Worm (Caenorhabditis elegans) whole organism, early embryonic: ENCODE data around the gene otpl-3.

Experiments
- B0310.2 ChIP-seq: sonication (generic microtip); optimal IDR thresholded peaks from 2 replicates; lab custom pipeline; 2016; ENCODE audit warnings: mild to moderate bottlenecking, missing genetic modification characterization, missing compliant biosample characterization
- F13C5.2 ChIP-seq: sonication (generic microtip); optimal IDR thresholded peaks from 2 replicates; lab custom pipeline; 2017; ENCODE audit warnings: mild to moderate bottlenecking, missing genetic modification characterization, inconsistent platforms, missing compliant biosample characterization
- aly-1 ChIP-seq: sonication (generic microtip); optimal IDR thresholded peaks from 2 replicates; lab custom pipeline; 2016; ENCODE audit warnings: missing genetic modification characterization, missing compliant biosample characterization
- ama-1 ChIP-seq: fragments of 150-350 bp; optimal IDR thresholded peaks from 2 replicates; lab custom pipeline; 2014
- ceh-13 ChIP-seq: fragments of 200-800 bp; sonication (Bioruptor generic); optimal IDR thresholded peaks from 2 replicates; lab custom pipeline; 2018; ENCODE audit warnings: mild to moderate bottlenecking, missing genetic modification characterization, missing compliant biosample characterization
- ceh-36 ChIP-seq: sonication (generic microtip); optimal IDR thresholded peaks from 2 replicates; lab custom pipeline; 2016; ENCODE audit warnings: missing genetic modification characterization, inconsistent platforms, missing compliant biosample characterization
- ets-7 ChIP-seq: sonication (generic microtip); optimal IDR thresholded peaks from 2 replicates; lab custom pipeline; 2016; ENCODE audit warnings: missing genotype, missing genetic modification characterization, missing compliant biosample characterization
- flt-1 ChIP-seq: fragments of 200-800 bp; sonication (Bioruptor generic); IDR thresholded peaks from 2 replicates; pipeline ENCODE4 v1.3.6; 2022; ENCODE audit warnings: missing genetic modification characterization, missing compliant biosample characterization
- hmbx-1 ChIP-seq: sonication (generic microtip); optimal IDR thresholded peaks from 2 replicates; lab custom pipeline; 2016; ENCODE audit warnings: mild to moderate bottlenecking, missing genetic modification characterization, missing compliant biosample characterization
- hmg-4 ChIP-seq: fragments of 200-800 bp; sonication (Bioruptor generic); optimal IDR thresholded peaks from 2 replicates; lab custom pipeline; 2018; ENCODE audit warnings: mild to moderate bottlenecking, missing genetic modification characterization, missing compliant biosample characterization
- hnd-1 ChIP-seq: sonication (generic microtip); optimal IDR thresholded peaks from 2 replicates; lab custom pipeline; 2016; ENCODE audit warnings: missing genetic modification characterization, missing compliant biosample characterization
- pes-1 ChIP-seq: fragments of 200-800 bp; sonication (Bioruptor generic); IDR thresholded peaks from 2 replicates; pipeline ENCODE4 v1.3.6; 2022; ENCODE audit warnings: missing genetic modification reagents, missing genetic modification characterization, missing compliant biosample characterization
- scrt-1 ChIP-seq: fragments of 200-800 bp; sonication (Bioruptor generic); IDR thresholded peaks from 2 replicates; pipeline ENCODE4 v1.3.6; 2022; ENCODE audit warnings: missing genetic modification characterization, missing compliant biosample characterization
- sea-1 ChIP-seq: fragments of 200-800 bp; sonication (Bioruptor generic); conservative IDR thresholded peaks from 2 replicates; pipeline ENCODE4 v1.3.6; 2022; ENCODE audit warnings: missing genetic modification characterization, missing compliant biosample characterization
- tbx-11 ChIP-seq: fragments of 200-800 bp; sonication (Bioruptor generic); IDR thresholded peaks from 2 replicates; pipeline ENCODE4 v1.3.6; 2022; ENCODE audit warnings: missing genetic modification characterization, missing compliant biosample characterization
- tbx-37 ChIP-seq: fragments of 200-800 bp; sonication (Bioruptor generic); conservative IDR thresholded peaks from 2 replicates; pipeline ENCODE4 v1.3.6; 2022; ENCODE audit warnings: missing genetic modification reagents, missing genetic modification characterization, missing compliant biosample characterization
- tra-4 ChIP-seq: sonication (generic microtip); optimal IDR thresholded peaks from 2 replicates; lab custom pipeline; 2017; ENCODE audit warnings: missing genetic modification characterization, missing compliant biosample characterization

otpl-3 gene

DNA sequence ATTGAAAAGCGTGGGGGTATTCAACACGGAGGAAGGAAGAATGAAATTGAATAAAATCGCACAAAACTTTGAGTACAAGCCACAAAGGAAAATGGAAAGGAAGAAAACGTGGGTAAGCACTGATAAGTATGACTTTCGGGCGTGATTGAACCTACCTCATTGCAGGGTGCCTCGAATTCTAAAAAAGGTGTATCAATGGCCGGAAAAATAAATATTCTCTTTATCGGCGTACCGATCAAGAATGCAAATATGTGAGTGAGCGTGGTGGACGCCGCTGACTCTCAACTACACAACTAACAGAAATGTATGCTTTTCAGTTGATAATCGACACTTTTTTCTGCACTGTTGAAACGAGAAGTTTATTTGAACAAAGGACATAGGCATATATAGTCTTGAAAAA is at the start of gene otpl-3:
Gene otpl-3 (minus strand): TSS at position 304 of the 400 bp plus-strand sequence.
- TF ChIP-seq hmbx-1 (tag; lab: Kevin White, UChicago), result no peak
- no peak for TF ChIP-seq ceh-36 (tag; lab: Kevin White, UChicago)
- no peak for TF ChIP-seq sea-1
- TF ChIP-seq ets-7, result no peak
- TF ChIP-seq pes-1, result no peak
- TF ChIP-seq ceh-13 (GFP tag; lab: Kevin White, UChicago), result no peak
- TF ChIP-seq hnd-1 (tag; lab: Kevin White, UChicago), result no peak

DNA sequence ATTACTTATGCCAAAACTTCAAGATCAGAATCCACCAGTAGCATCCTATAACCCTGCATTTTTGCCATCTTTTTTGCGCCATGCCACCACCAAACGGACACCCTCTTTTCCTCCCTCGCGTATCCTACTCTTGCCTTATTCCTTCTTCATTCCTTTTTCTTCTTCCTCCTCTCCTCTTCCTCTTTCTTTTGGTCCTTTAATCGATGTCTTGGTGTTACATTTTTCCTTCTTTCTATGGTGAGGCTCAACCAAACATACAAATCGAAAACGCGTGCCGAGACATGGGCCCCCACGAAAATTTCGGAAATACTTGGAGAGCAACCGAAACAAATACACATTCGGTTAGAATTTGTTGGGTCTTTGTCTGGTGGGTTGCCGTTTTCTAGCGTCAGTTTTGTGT is 46.7 kb upstream of the otpl-3 start:
- TF ChIP-seq sea-1, result no peak
- no peak for TF ChIP-seq ama-1 (lab: Kevin White, UChicago)
- TF ChIP-seq B0310.2, result no peak
- no peak for TF ChIP-seq flt-1 (GFP tag; lab: Robert Waterston, UW)

DNA sequence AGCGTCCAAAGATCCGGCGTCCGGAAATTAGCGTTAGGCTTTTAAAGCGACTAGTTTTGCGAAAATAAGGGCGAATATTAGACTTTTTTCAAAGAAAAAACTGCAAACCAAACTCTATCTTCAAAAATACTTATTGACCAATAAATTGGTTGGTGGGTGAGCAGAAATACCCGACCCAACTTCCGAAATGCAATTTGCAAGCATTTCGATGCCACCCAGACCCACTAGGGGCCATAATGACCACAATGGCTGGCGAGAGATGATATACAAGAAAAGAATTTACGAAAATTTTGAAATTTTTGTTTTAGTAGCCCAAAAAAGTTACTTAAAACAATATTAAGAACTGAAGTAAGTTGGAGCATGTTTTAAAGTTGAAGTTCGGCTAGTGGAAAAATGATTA is 45.6 kb upstream of the otpl-3 start:
- no peak for TF ChIP-seq B0310.2
- TF ChIP-seq hnd-1 (tag; lab: Kevin White, UChicago), result no peak
- no peak for TF ChIP-seq ceh-36 (tag; lab: Kevin White, UChicago)
- TF ChIP-seq flt-1 (GFP tag; lab: Robert Waterston, UW), result no peak
- TF ChIP-seq ceh-13 (GFP tag; lab: Kevin White, UChicago), result no peak
- TF ChIP-seq ama-1 (lab: Kevin White, UChicago), result no peak
- no peak for TF ChIP-seq pes-1
- no peak for TF ChIP-seq tbx-11
- TF ChIP-seq sea-1, result no peak
- no peak for TF ChIP-seq hmg-4 (GFP tag; lab: Kevin White, UChicago)

DNA sequence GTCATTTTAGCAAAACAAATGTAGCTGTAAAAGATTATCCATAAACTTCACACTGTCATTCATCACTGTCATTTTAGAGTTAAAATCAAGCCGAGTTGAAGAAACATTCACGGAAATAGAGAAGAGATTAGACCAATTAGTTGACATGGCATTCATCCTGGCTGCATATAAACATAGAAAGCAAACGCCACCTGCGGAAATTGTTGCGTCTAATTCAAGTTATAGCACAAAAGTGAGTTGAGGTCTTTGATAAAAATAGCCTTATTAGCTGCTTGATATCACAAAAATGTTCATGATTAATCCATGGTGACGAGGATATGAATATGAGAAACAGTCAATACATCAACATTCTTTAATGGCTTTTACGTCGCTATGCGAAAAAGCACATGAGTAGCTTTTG is 44.0 kb upstream of the otpl-3 start:
- TF ChIP-seq aly-1 (tag; lab: Kevin White, UChicago) (no peak), hnd-1 (tag; lab: Kevin White, UChicago) (no peak), tbx-37 (no peak), ets-7 (no peak), flt-1 (GFP tag; lab: Robert Waterston, UW) (no peak), ama-1 (lab: Kevin White, UChicago) (no peak)

DNA sequence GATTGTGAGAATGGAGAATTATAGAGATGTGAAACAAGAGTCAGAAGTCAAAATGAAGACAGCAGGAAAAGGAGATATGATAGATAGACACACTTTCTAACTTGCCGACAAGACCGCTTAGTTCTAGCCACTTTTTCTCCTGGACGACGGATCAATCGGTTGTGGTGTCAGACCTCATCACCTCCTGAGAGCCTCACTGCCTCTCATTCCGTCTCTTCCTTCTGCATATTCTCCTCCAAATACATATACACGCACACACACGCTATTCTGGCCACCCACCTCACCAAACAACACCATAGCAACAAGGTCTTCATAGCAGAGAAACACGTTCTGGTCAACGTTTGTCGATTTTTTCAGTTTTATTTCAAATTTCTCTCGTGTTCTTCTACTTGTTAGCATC is 42.5 kb upstream of the otpl-3 start, which contains the start of gene F01E11.3:
Gene F01E11.3 (plus strand): TSS at position 301 of the 400 bp plus-strand sequence.
- no peak for TF ChIP-seq ceh-36 (tag; lab: Kevin White, UChicago)
- no peak for TF ChIP-seq aly-1 (tag; lab: Kevin White, UChicago)
- TF ChIP-seq flt-1 (GFP tag; lab: Robert Waterston, UW), result no peak
- no peak for TF ChIP-seq ceh-13 (GFP tag; lab: Kevin White, UChicago)
- no peak for TF ChIP-seq F13C5.2
- TF ChIP-seq hnd-1 (tag; lab: Kevin White, UChicago), result no peak
- TF ChIP-seq tra-4 (tag; lab: Kevin White, UChicago), result no peak
- no peak for TF ChIP-seq tbx-37
- TF ChIP-seq scrt-1 (GFP tag; lab: Robert Waterston, UW), result no peak
- no peak for TF ChIP-seq hmg-4 (GFP tag; lab: Kevin White, UChicago)
- no peak for TF ChIP-seq pes-1
- TF ChIP-seq hmbx-1 (tag; lab: Kevin White, UChicago), result no peak

DNA sequence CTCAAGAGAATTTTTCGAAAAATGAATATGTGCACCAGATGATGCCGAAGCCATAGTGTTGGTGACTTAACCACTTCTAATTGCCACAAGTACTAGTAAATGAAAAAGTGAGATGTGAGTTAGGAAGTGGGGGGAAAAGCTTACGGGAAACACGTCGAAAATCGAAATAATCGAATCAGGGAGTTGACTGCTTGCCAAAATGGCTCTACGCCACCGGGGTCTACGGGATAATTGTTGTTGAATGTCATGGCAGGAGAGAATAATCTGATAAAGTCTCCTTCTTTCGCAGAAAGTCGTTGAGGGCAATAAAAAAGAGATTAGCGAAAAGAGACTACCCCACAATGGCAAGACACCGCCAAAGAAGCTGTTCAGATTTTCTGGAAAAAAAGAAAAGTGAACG is 39.3 kb upstream of the otpl-3 start:
- TF ChIP-seq B0310.2 (no peak), hnd-1 (tag; lab: Kevin White, UChicago) (no peak), scrt-1 (GFP tag; lab: Robert Waterston, UW) (no peak), ceh-13 (GFP tag; lab: Kevin White, UChicago) (no peak), F13C5.2 (no peak), hmg-4 (GFP tag; lab: Kevin White, UChicago) (no peak), hmbx-1 (tag; lab: Kevin White, UChicago) (no peak), pes-1 (no peak), ets-7 (no peak), ama-1 (lab: Kevin White, UChicago) (no peak), flt-1 (GFP tag; lab: Robert Waterston, UW) (no peak)

DNA sequence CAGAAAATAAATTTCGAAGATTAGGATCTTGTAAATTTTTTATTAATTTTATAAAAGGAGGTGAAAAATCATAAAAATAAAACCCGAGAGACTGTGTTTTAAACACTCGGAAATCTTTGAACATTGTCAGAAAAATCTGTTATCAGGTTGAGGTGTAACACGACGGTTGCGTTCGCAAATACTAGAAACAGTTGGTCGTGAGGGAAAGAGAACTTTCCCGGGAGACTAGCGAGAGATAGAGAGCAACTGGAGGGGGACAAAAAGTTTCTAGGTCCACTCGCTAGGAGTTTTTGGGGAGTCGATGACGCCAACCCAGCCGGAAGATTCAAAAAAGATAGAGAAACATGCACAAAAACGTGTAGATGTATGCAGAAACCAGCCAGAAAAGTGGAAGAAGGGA is 37.8 kb upstream of the otpl-3 start:
- no peak for TF ChIP-seq scrt-1 (GFP tag; lab: Robert Waterston, UW)
- no peak for TF ChIP-seq hmg-4 (GFP tag; lab: Kevin White, UChicago)
- no peak for TF ChIP-seq B0310.2
- no peak for TF ChIP-seq hnd-1 (tag; lab: Kevin White, UChicago)
- no peak for TF ChIP-seq aly-1 (tag; lab: Kevin White, UChicago)

DNA sequence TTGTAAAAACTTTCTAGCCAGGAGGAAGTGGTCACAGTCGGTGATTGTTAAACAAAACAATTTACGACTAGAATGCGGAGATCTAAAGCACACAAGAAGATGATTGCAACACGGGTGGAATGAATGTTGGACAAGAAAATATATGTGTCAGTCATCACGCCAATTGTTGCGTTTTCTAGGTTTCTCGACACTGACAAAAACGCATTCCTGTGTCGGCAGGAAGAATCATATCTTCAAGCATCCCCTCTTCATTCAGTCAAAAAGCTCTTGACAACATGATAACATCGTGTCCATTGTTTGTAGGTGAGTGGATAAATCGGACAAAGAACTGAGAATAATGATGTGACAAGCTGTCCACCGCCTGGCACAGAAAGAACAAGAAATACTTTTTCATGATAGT is 35.0 kb upstream of the otpl-3 start:
- TF ChIP-seq ama-1 (lab: Kevin White, UChicago), result no peak
- no peak for TF ChIP-seq tra-4 (tag; lab: Kevin White, UChicago)
- no peak for TF ChIP-seq aly-1 (tag; lab: Kevin White, UChicago)
- TF ChIP-seq ceh-36 (tag; lab: Kevin White, UChicago), result no peak
- TF ChIP-seq tbx-37, result no peak
- no peak for TF ChIP-seq sea-1
- TF ChIP-seq tbx-11, result no peak
- no peak for TF ChIP-seq hmbx-1 (tag; lab: Kevin White, UChicago)
- TF ChIP-seq ceh-13 (GFP tag; lab: Kevin White, UChicago), result no peak
- no peak for TF ChIP-seq hmg-4 (GFP tag; lab: Kevin White, UChicago)

DNA sequence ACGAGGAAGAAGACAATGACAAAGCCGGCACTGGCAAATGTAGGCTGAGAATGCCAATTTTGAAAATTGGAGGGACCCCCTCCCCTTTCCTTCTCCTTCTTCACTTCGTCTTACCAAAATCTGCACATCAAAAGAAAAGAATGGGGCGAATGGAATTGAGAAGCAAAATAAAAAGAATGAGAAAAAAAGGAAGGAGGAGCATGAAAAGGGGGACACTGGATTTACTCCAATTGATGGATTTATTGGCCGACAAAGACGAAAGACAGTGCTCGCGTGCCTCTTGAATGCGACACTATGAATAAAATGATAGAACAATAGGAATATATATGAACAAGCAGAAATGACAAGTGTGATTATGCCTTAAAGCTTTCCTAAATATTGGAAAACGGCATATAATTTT is 34.4 kb upstream of the otpl-3 start:
- no peak for TF ChIP-seq F13C5.2
- no peak for TF ChIP-seq ama-1 (lab: Kevin White, UChicago)
- no peak for TF ChIP-seq ceh-36 (tag; lab: Kevin White, UChicago)
